Fruit fly (Drosophila melanogaster): Measurements from ENCODE around the gene GluRIIC.
A peak's percentile ranks its signal among the peaks of the same experiment; 100 is the strongest.

Gene GluRIIC

dm6 chr2L:870285-870684 lies 43.6 kb upstream of the GluRIIC start, which contains the start of gene PNUTS (continued):
- TF ChIP-seq ase (GFP tag; IDR thresholded peaks at IDR 0.05) (no peak), MTF-1 (GFP tag; optimal IDR thresholded peaks at IDR 0.05; ENCODE audit: borderline replicate concordance) (peak; percentile 3), bsh (GFP tag; optimal IDR thresholded peaks at IDR 0.05) (no peak), CG12659 (GFP tag; optimal IDR thresholded peaks at IDR 0.05) (no peak), CG17361 (GFP tag; IDR thresholded peaks at IDR 0.05) (no peak; the same call in 2 of the 3 replicates), Camta (GFP tag; optimal IDR thresholded peaks at IDR 0.05) (no peak), PHDP (tag; optimal IDR thresholded peaks at IDR 0.05) (no peak), CG14710 (tag; optimal IDR thresholded peaks at IDR 0.05) (no peak), Meics (GFP tag; optimal IDR thresholded peaks at IDR 0.05) (no peak), Tbp (GFP tag; optimal IDR thresholded peaks at IDR 0.05) (no peak), HmgD (GFP tag; optimal IDR thresholded peaks at IDR 0.05) (no peak), CG10147 (GFP tag; optimal IDR thresholded peaks at IDR 0.05) (no peak), prd (optimal IDR thresholded peaks at IDR 0.05) (no peak), prd (GFP tag; IDR thresholded peaks at IDR 0.05) (no peak), zen2 (GFP tag; IDR thresholded peaks at IDR 0.05; ENCODE audit: partially characterized antibody) (no peak), Dll (GFP tag; IDR thresholded peaks at IDR 0.05; ENCODE audit: partially characterized antibody) (0 out of 4 replicates have a peak, but pooled peaks have one; percentile 6), Awh (GFP tag; IDR thresholded peaks at IDR 0.05) (no peak), jumu (GFP tag; optimal IDR thresholded peaks at IDR 0.05) (no peak), vfl (GFP tag; optimal IDR thresholded peaks at IDR 0.05) (no peak), GATAe (GFP tag; conservative IDR thresholded peaks at IDR 0.05) (no peak), CG12104 (GFP tag; optimal IDR thresholded peaks at IDR 0.05) (no peak), CG9797 (GFP tag; optimal IDR thresholded peaks at IDR 0.05) (peak; percentile 6), pita (GFP tag; optimal IDR thresholded peaks at IDR 0.05) (no peak), fu2 (GFP tag; optimal IDR thresholded peaks at IDR 0.05) (no peak), CG4282 (GFP tag; optimal IDR thresholded peaks at IDR 0.05) (no peak), CG11456 (GFP tag; IDR thresholded peaks at IDR 0.05) (no peak), gfzf (GFP tag; optimal IDR thresholded peaks at IDR 0.05) (peak; percentile 70), Trl (optimal IDR thresholded peaks at IDR 0.05) (no peak), Trl (GFP tag; optimal IDR thresholded peaks at IDR 0.05) (no peak), jigr1 (GFP tag; IDR thresholded peaks at IDR 0.05) (no peak), CG9817 (tag; optimal IDR thresholded peaks at IDR 0.05) (no peak), stwl (tag; optimal IDR thresholded peaks at IDR 0.05) (no peak), sens (GFP tag) (peak; percentile 28), CG15514 (GFP tag; optimal IDR thresholded peaks at IDR 0.05) (no peak), Opbp (GFP tag; IDR thresholded peaks at IDR 0.05; ENCODE audit: partially characterized antibody) (no peak), Sox100B (GFP tag; optimal IDR thresholded peaks at IDR 0.05) (no peak), CG18476 (GFP tag; optimal IDR thresholded peaks at IDR 0.05) (no peak), wek (GFP tag; optimal IDR thresholded peaks at IDR 0.05) (peak; percentile 74), CG1832 (GFP tag; optimal IDR thresholded peaks at IDR 0.05) (no peak), chm (GFP tag; IDR thresholded peaks at IDR 0.05) (peak; percentile 43; the same call in 1 of the 2 replicates), vvl (GFP tag; IDR thresholded peaks at IDR 0.05) (no peak), CG8765 (GFP tag; IDR thresholded peaks at IDR 0.05) (no peak), sens-2 (GFP tag; IDR thresholded peaks at IDR 0.05) (no peak), CkIIα-i1 (GFP tag; IDR thresholded peaks at IDR 0.05) (no peak), BtbVII (GFP tag; optimal IDR thresholded peaks at IDR 0.05) (no peak), row (GFP tag; IDR thresholded peaks at IDR 0.05) (no peak), CG7928 (GFP tag; optimal IDR thresholded peaks at IDR 0.05) (no peak), CG11247 (GFP tag; IDR thresholded peaks at IDR 0.05) (no peak), CG2202 (tag; optimal IDR thresholded peaks at IDR 0.05) (no peak), CG6654 (GFP tag; optimal IDR thresholded peaks at IDR 0.05) (no peak), CG14014 (GFP tag; IDR thresholded peaks at IDR 0.05) (no peak), zf30C (GFP tag; optimal IDR thresholded peaks at IDR 0.05) (no peak)
